Fruit fly (Drosophila melanogaster) whole organism, embryonic: ENCODE results near the gene scu.

Experiments used
- Abd-B ChIP-seq: fragments of 200-800 bp; sonication (Bioruptor generic); optimal IDR thresholded peaks from 2 replicates; lab custom pipeline; 2018; ENCODE audit warnings: missing biosample characterization, mild to moderate bottlenecking, missing genetic modification characterization, moderate library complexity
- CG10979 ChIP-seq: fragments of 200-800 bp; sonication (Bioruptor generic); optimal IDR thresholded peaks from 2 replicates; lab custom pipeline; 2018; ENCODE audit warnings: missing biosample characterization, mild to moderate bottlenecking, missing genetic modification characterization, moderate library complexity
- CG11093 ChIP-seq: fragments of 200-800 bp; sonication (Bioruptor generic); IDR thresholded peaks from 3 replicates; pipeline ENCODE4 v1.3.6; 2022; ENCODE audit warnings: missing biosample characterization, missing genetic modification characterization
- CG12155 ChIP-seq: fragments of 200-800 bp; sonication (Bioruptor generic); optimal IDR thresholded peaks from 3 replicates; lab custom pipeline; 2016; ENCODE audit warnings: missing biosample characterization, missing genetic modification characterization
- CG14050 ChIP-seq: fragments of 200-800 bp; sonication (Bioruptor generic); IDR thresholded peaks from 3 replicates; pipeline ENCODE4 v1.3.6; 2022; ENCODE audit warnings: missing biosample characterization, missing genetic modification characterization
- CG16813 ChIP-seq: fragments of 200-800 bp; sonication (Bioruptor generic); IDR thresholded peaks from 3 replicates; pipeline ENCODE4 v1.3.6; 2022; ENCODE audit warnings: missing biosample characterization, missing genetic modification characterization; ENCODE audit not compliant: partially characterized antibody
- CG17612 ChIP-seq: fragments of 200-800 bp; sonication (Bioruptor generic); IDR thresholded peaks from 2 replicates; pipeline ENCODE4 v1.3.6; 2022; ENCODE audit warnings: missing biosample characterization, missing genetic modification characterization
- CG17912 ChIP-seq: fragments of 200-800 bp; sonication (Bioruptor generic); optimal IDR thresholded peaks from 2 replicates; lab custom pipeline; 2018; ENCODE audit warnings: missing biosample characterization, mild to moderate bottlenecking, missing genetic modification characterization
- CG18476 ChIP-seq: fragments of 200-800 bp; sonication (Bioruptor generic); optimal IDR thresholded peaks from 2 replicates; lab custom pipeline; 2016; ENCODE audit warnings: missing biosample characterization, mild to moderate bottlenecking, missing genetic modification characterization
- CG18599 ChIP-seq: fragments of 200-800 bp; sonication (Bioruptor generic); optimal IDR thresholded peaks from 3 replicates; lab custom pipeline; 2017; ENCODE audit warnings: missing biosample characterization, missing genetic modification characterization, mild to moderate bottlenecking, moderate library complexity, missing genetic modification reagents
- CG2116 ChIP-seq: fragments of 200-800 bp; sonication (Bioruptor generic); optimal IDR thresholded peaks from 3 replicates; lab custom pipeline; 2018; ENCODE audit warnings: missing biosample characterization, mild to moderate bottlenecking, missing genetic modification characterization
- CG2129 ChIP-seq: fragments of 200-800 bp; sonication (Bioruptor generic); IDR thresholded peaks from 2 replicates; pipeline ENCODE4 v1.3.6; 2022; ENCODE audit warnings: missing biosample characterization, missing genetic modification characterization; ENCODE audit not compliant: partially characterized antibody
- CG31365 ChIP-seq: fragments of 200-800 bp; sonication (Bioruptor generic); optimal IDR thresholded peaks from 2 replicates; lab custom pipeline; 2018; ENCODE audit warnings: missing biosample characterization, mild to moderate bottlenecking, missing genetic modification characterization
- CG42726 ChIP-seq: fragments of 200-800 bp; sonication (Bioruptor generic); IDR thresholded peaks from 2 replicates; pipeline ENCODE4 v1.3.6; 2022; ENCODE audit warnings: missing biosample characterization, missing genetic modification characterization; ENCODE audit not compliant: partially characterized antibody
- CG4854 ChIP-seq: fragments of 200-800 bp; sonication (Bioruptor generic); optimal IDR thresholded peaks from 2 replicates; lab custom pipeline; 2016; ENCODE audit warnings: missing biosample characterization, missing genetic modification characterization, inconsistent platforms
- CG5245 ChIP-seq: fragments of 200-800 bp; sonication (Bioruptor generic); optimal IDR thresholded peaks from 3 replicates; lab custom pipeline; 2016; ENCODE audit warnings: missing biosample characterization, missing genetic modification characterization
- CG6791 ChIP-seq: fragments of 200-800 bp; sonication (Bioruptor generic); IDR thresholded peaks from 3 replicates; pipeline ENCODE4 v1.3.6; 2022; ENCODE audit warnings: missing biosample characterization, missing genetic modification characterization; ENCODE audit not compliant: partially characterized antibody
- CG8281 ChIP-seq: fragments of 200-800 bp; sonication (Bioruptor generic); optimal IDR thresholded peaks from 2 replicates; lab custom pipeline; 2018; ENCODE audit warnings: missing biosample characterization, mild to moderate bottlenecking, missing genetic modification characterization, moderate library complexity
- CHES-1-like ChIP-seq: fragments of 200-800 bp; sonication (Bioruptor generic); optimal IDR thresholded peaks from 2 replicates; lab custom pipeline; 2016; ENCODE audit warnings: missing biosample characterization, missing genetic modification characterization
- D19A ChIP-seq: fragments of 200-800 bp; optimal IDR thresholded peaks from 3 replicates; lab custom pipeline; 2019; ENCODE audit warnings: missing biosample characterization, mild to moderate bottlenecking, missing genetic modification characterization, moderate library complexity
- Dll ChIP-seq: fragments of 200-800 bp; sonication (Bioruptor generic); IDR thresholded peaks from 4 replicates; pipeline ENCODE4 v1.3.6; 2022; ENCODE audit warnings: missing biosample characterization, missing genetic modification characterization; ENCODE audit not compliant: partially characterized antibody
- Dref ChIP-seq: fragments of 200-800 bp; sonication (Bioruptor generic); IDR thresholded peaks from 2 replicates; pipeline ENCODE4 v1.3.6; 2022; ENCODE audit warnings: missing biosample characterization, missing genetic modification characterization
- E2f1 ChIP-seq: fragments of 200-800 bp; sonication (Bioruptor generic); IDR thresholded peaks from 2 replicates; pipeline ENCODE4 v1.3.6; 2022; ENCODE audit warnings: missing biosample characterization, missing genetic modification characterization
- HHEX ChIP-seq: fragments of 200-800 bp; sonication (Bioruptor generic); optimal IDR thresholded peaks from 3 replicates; lab custom pipeline; 2017; ENCODE audit warnings: missing biosample characterization, mild to moderate bottlenecking, missing genetic modification characterization, missing genetic modification reagents
- HLH4C ChIP-seq: fragments of 200-800 bp; sonication (Bioruptor generic); IDR thresholded peaks from 3 replicates; pipeline ENCODE4 v1.3.6; 2022; ENCODE audit warnings: missing biosample characterization, missing genetic modification characterization; ENCODE audit not compliant: partially characterized antibody
- HmgZ ChIP-seq: fragments of 200-800 bp; sonication (Bioruptor generic); optimal IDR thresholded peaks from 2 replicates; lab custom pipeline; 2018; ENCODE audit warnings: missing biosample characterization, mild to moderate bottlenecking, missing genetic modification characterization
- Jarid2 ChIP-seq: fragments of 200-800 bp; sonication (Bioruptor generic); optimal IDR thresholded peaks from 3 replicates; lab custom pipeline; 2017; ENCODE audit warnings: mild to moderate bottlenecking, missing biosample characterization, missing genetic modification reagents, missing genetic modification characterization
- Lhr ChIP-seq: fragments of 200-800 bp; sonication (Bioruptor generic); optimal IDR thresholded peaks from 3 replicates; lab custom pipeline; 2017; ENCODE audit warnings: mild to moderate bottlenecking, missing biosample characterization, missing genetic modification reagents, missing genetic modification characterization
- Meics ChIP-seq: fragments of 200-800 bp; sonication (Bioruptor generic); optimal IDR thresholded peaks from 2 replicates; lab custom pipeline; 2017; ENCODE audit warnings: missing biosample characterization, mild to moderate bottlenecking, missing genetic modification characterization
- Optix ChIP-seq: fragments of 200-800 bp; sonication (Bioruptor generic); IDR thresholded peaks from 3 replicates; pipeline ENCODE4 v1.3.6; 2022; ENCODE audit warnings: missing biosample characterization, missing genetic modification characterization
- al ChIP-seq: fragments of 200-800 bp; sonication (Bioruptor generic); IDR thresholded peaks from 2 replicates; pipeline ENCODE4 v1.3.6; 2022; ENCODE audit warnings: missing biosample characterization, missing genetic modification characterization
- btn ChIP-seq: fragments of 200-800 bp; sonication (Bioruptor generic); optimal IDR thresholded peaks from 2 replicates; lab custom pipeline; 2016; ENCODE audit warnings: missing biosample characterization, missing genetic modification characterization
- emc ChIP-seq: fragments of 200-800 bp; sonication (Bioruptor generic); optimal IDR thresholded peaks from 2 replicates; lab custom pipeline; 2016; ENCODE audit warnings: missing biosample characterization, missing genetic modification characterization
- en ChIP-seq: fragments of 200-800 bp; sonication (Bioruptor generic); optimal IDR thresholded peaks from 2 replicates; lab custom pipeline; 2016; ENCODE audit warnings: missing biosample characterization, missing genetic modification characterization
- fd3F ChIP-seq: fragments of 200-800 bp; sonication (Bioruptor generic); optimal IDR thresholded peaks from 2 replicates; lab custom pipeline; 2018; ENCODE audit warnings: missing biosample characterization, mild to moderate bottlenecking, missing genetic modification characterization, moderate library complexity
- gce ChIP-seq: fragments of 200-800 bp; sonication (Bioruptor generic); IDR thresholded peaks from 3 replicates; pipeline ENCODE4 v1.3.6; 2022; ENCODE audit warnings: missing biosample characterization, missing genetic modification characterization
- gt ChIP-seq: fragments of 200-800 bp; sonication (Bioruptor generic); IDR thresholded peaks from 2 replicates; pipeline ENCODE4 v1.3.6; 2022; ENCODE audit warnings: missing biosample characterization, missing genetic modification characterization
- inv ChIP-seq: fragments of 200-800 bp; sonication (Bioruptor generic); IDR thresholded peaks from 2 replicates; pipeline ENCODE4 v1.3.6; 2022; ENCODE audit warnings: missing biosample characterization, missing genetic modification characterization; ENCODE audit not compliant: partially characterized antibody
- knrl ChIP-seq: fragments of 200-800 bp; sonication (Bioruptor generic); IDR thresholded peaks from 3 replicates; pipeline ENCODE4 v1.3.6; 2022; ENCODE audit warnings: missing biosample characterization, missing genetic modification characterization; ENCODE audit not compliant: partially characterized antibody
- lbe ChIP-seq: fragments of 200-800 bp; sonication (Bioruptor generic); optimal IDR thresholded peaks from 2 replicates; lab custom pipeline; 2016; ENCODE audit warnings: missing biosample characterization, mild to moderate bottlenecking, missing genetic modification characterization
- maf-S ChIP-seq: fragments of 200-800 bp; sonication (Bioruptor generic); optimal IDR thresholded peaks from 2 replicates; lab custom pipeline; 2016; ENCODE audit warnings: missing biosample characterization, missing genetic modification characterization
- nerfin-2 ChIP-seq: fragments of 200-800 bp; sonication (Bioruptor generic); IDR thresholded peaks from 2 replicates; pipeline ENCODE4 v1.3.6; 2022; ENCODE audit warnings: missing biosample characterization, missing genetic modification characterization; ENCODE audit not compliant: partially characterized antibody
- pfk ChIP-seq: fragments of 200-800 bp; sonication (Bioruptor generic); optimal IDR thresholded peaks from 2 replicates; lab custom pipeline; 2018; ENCODE audit warnings: missing biosample characterization, mild to moderate bottlenecking, missing genetic modification characterization, moderate library complexity
- pzg ChIP-seq: fragments of 200-800 bp; sonication (Bioruptor generic); optimal IDR thresholded peaks from 3 replicates; lab custom pipeline; 2018; ENCODE audit warnings: missing biosample characterization, mild to moderate bottlenecking, missing genetic modification characterization, moderate library complexity
- ro ChIP-seq: fragments of 200-800 bp; sonication (Bioruptor generic); IDR thresholded peaks from 2 replicates; pipeline ENCODE4 v1.3.6; 2022; ENCODE audit warnings: missing biosample characterization, missing genetic modification characterization
- row ChIP-seq: fragments of 200-800 bp; sonication (Bioruptor generic); IDR thresholded peaks from 3 replicates; pipeline ENCODE4 v1.3.6; 2022; ENCODE audit warnings: missing biosample characterization, missing genetic modification characterization
- ssp ChIP-seq: fragments of 200-800 bp; sonication (Bioruptor generic); IDR thresholded peaks from 2 replicates; pipeline ENCODE4 v1.3.6; 2022; ENCODE audit warnings: missing biosample characterization, missing genetic modification characterization
- tx ChIP-seq: fragments of 200-800 bp; sonication (Bioruptor generic); optimal IDR thresholded peaks from 2 replicates; lab custom pipeline; 2016; ENCODE audit warnings: missing biosample characterization, missing genetic modification characterization
- zen2 ChIP-seq: fragments of 200-800 bp; sonication (Bioruptor generic); IDR thresholded peaks from 3 replicates; pipeline ENCODE4 v1.3.6; 2022; ENCODE audit warnings: missing biosample characterization, missing genetic modification characterization; ENCODE audit not compliant: partially characterized antibody
- zf30C ChIP-seq: fragments of 200-800 bp; sonication (Bioruptor generic); optimal IDR thresholded peaks from 3 replicates; lab custom pipeline; 2018; ENCODE audit warnings: missing biosample characterization, mild to moderate bottlenecking, missing genetic modification characterization
- zfh2 ChIP-seq: fragments of 200-800 bp; sonication (Bioruptor generic); optimal IDR thresholded peaks from 2 replicates; lab custom pipeline; 2016; ENCODE audit warnings: missing biosample characterization, missing genetic modification characterization

Gene scu

DNA sequence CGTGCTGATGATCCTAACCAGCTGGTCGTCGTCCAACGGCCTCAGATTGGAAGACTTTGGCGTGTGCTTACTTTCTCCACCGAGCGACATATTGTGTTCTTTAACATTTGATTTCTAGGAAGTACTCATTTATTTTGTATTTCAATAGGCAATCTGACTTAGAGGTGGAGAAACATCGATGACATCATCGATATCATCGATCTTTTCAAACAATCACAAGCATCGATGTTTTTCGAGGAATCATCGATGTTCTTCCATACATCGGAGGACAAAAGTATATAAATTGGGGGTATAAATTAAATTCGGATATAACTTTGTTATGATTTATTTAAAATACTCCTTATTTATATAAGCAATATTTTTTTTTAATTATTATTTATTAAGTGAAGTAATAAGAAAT, 726 bp upstream of the scu start, which contains the start of gene Swt1 (continued):
- TF ChIP-seq row (GFP tag; lab: Robert Waterston, UW) (peak; percentile 72), CG4854 (GFP tag; lab: Kevin White, UChicago) (no peak), tx (GFP tag; lab: Kevin White, UChicago) (no peak), en (GFP tag; lab: Kevin White, UChicago) (no peak), CG17912 (GFP tag; lab: Kevin White, UChicago) (no peak), E2f1 (GFP tag; lab: Robert Waterston, UW) (no peak), ssp (GFP tag; lab: Robert Waterston, UW) (no peak), CG16813 (GFP tag; lab: Robert Waterston, UW) (peak; percentile 93), CG12155 (no peak), Lhr (no peak), HmgZ (tag; lab: Kevin White, UChicago) (no peak), CG6791 (GFP tag; lab: Robert Waterston, UW) (peak; percentile 95), CG10979 (no peak), knrl (GFP tag; lab: Robert Waterston, UW) (peak; percentile 90), Jarid2 (no peak), CG14050 (no peak), CG17612 (GFP tag; lab: Robert Waterston, UW) (no peak), CG2116 (GFP tag; lab: Kevin White, UChicago) (peak; percentile 39), zfh2 (GFP tag; lab: Kevin White, UChicago) (peak; percentile 4), fd3F (GFP tag; lab: Kevin White, UChicago) (no peak), emc (GFP tag; lab: Kevin White, UChicago) (no peak), pfk (GFP tag; lab: Kevin White, UChicago) (no peak), gce (GFP tag; lab: Robert Waterston, UW) (no peak), al (GFP tag; lab: Robert Waterston, UW) (no peak), pzg (peak; percentile 53), Dref (GFP tag; lab: Robert Waterston, UW) (peak; percentile 95), zen2 (GFP tag; lab: Robert Waterston, UW) (peak; percentile 89), btn (no peak), CG18599 (GFP tag; lab: Kevin White, UChicago) (no peak), Abd-B (GFP tag; lab: Kevin White, UChicago) (no peak), Meics (GFP tag; lab: Kevin White, UChicago) (no peak), HHEX (GFP tag; lab: Kevin White, UChicago) (no peak), CG42726 (GFP tag; lab: Robert Waterston, UW) (peak; percentile 85; the same call in 1 of the 2 replicates), maf-S (GFP tag; lab: Kevin White, UChicago) (no peak), lbe (GFP tag; lab: Kevin White, UChicago) (no peak), CG2129 (GFP tag; lab: Robert Waterston, UW) (peak; percentile 63), nerfin-2 (peak; percentile 75), CHES-1-like (GFP tag; lab: Kevin White, UChicago) (no peak), gt (no peak), D19A (tag; lab: Kevin White, UChicago) (no peak), CG31365 (tag; lab: Kevin White, UChicago) (no peak), CG8281 (tag; lab: Kevin White, UChicago) (no peak), inv (peak; percentile 87), zf30C (GFP tag; lab: Kevin White, UChicago) (no peak), ro (GFP tag; lab: Robert Waterston, UW) (no peak), CG5245 (GFP tag; lab: Kevin White, UChicago) (no peak), Dll (GFP tag; lab: Robert Waterston, UW) (peak; percentile 93), CG11093 (GFP tag; lab: Robert Waterston, UW) (no peak), HLH4C (peak; percentile 95), CG18476 (GFP tag; lab: Kevin White, UChicago) (no peak), Optix (GFP tag; lab: Robert Waterston, UW) (no peak)
